Worm (Caenorhabditis elegans): Measurements from ENCODE around the gene mrp-2.

ce11 chrX:585598-586217 is 13.2 kb upstream of the mrp-2 start:
- TF ChIP-seq nhr-237 (tag; optimal IDR thresholded peaks at IDR 0.05) (no peak), pha-4 (tag; optimal IDR thresholded peaks at IDR 0.05) (no peak), unc-39 (tag; optimal IDR thresholded peaks at IDR 0.05) (no peak), nhr-2 (tag; optimal IDR thresholded peaks at IDR 0.05) (no peak), mep-1 (tag; optimal IDR thresholded peaks at IDR 0.05) (no peak), elt-3 (tag; optimal IDR thresholded peaks at IDR 0.05) (no peak), unc-62 (GFP tag; optimal IDR thresholded peaks at IDR 0.05) (no peak), ces-1 (GFP tag; optimal IDR thresholded peaks at IDR 0.05) (no peak), lsy-2 (tag; optimal IDR thresholded peaks at IDR 0.05) (no peak), nhr-28 (tag; optimal IDR thresholded peaks at IDR 0.05) (no peak), mab-5 (tag; optimal IDR thresholded peaks at IDR 0.05) (no peak)
